Worm (Caenorhabditis elegans) whole organism, L4 larva: Measurements from ENCODE around the gene T19B10.5.
A peak's percentile ranks its signal among the peaks of the same experiment; 100 is the strongest.

Source experiments
- D1046.2 ChIP-seq: fragments of 200-800 bp; sonication (Bioruptor generic); IDR thresholded peaks from 2 replicates; pipeline ENCODE4 v1.3.6; 2022; ENCODE audit warnings: missing genetic modification characterization, missing compliant biosample characterization
- F26F4.8 ChIP-seq: fragments of 200-800 bp; sonication (Bioruptor generic); conservative IDR thresholded peaks from 2 replicates; pipeline ENCODE4 v1.3.6; 2022; ENCODE audit warnings: missing genetic modification characterization, missing compliant biosample characterization
- R02D3.7 ChIP-seq: fragments of 150-350 bp; sonication (generic microtip); optimal IDR thresholded peaks from 3 replicates; lab custom pipeline; 2014; ENCODE audit warnings: missing biosample characterization, missing genetic modification characterization
- T26A8.4 ChIP-seq: fragments of 200-800 bp; sonication (Bioruptor generic); IDR thresholded peaks from 2 replicates; pipeline ENCODE4 v1.3.6; 2022; ENCODE audit warnings: missing genetic modification characterization, missing compliant biosample characterization
- Y105C5A.15 ChIP-seq: fragments of 200-800 bp; sonication (Bioruptor generic); IDR thresholded peaks from 2 replicates; pipeline ENCODE4 v1.3.6; 2022; ENCODE audit warnings: missing genetic modification characterization, missing compliant biosample characterization
- ZK546.5 ChIP-seq, 2 experiments: sonication (generic microtip); optimal IDR thresholded peaks; 2 replicates each; lab custom pipeline; 2017; ENCODE audit warnings: missing biosample characterization in 2 of 2, missing genetic modification characterization in 2 of 2
- ama-1 ChIP-seq: fragments of 150-350 bp; optimal IDR thresholded peaks from 2 replicates; lab custom pipeline; 2014; ENCODE audit warnings: inconsistent platforms, mixed read lengths
- attf-4 ChIP-seq: sonication (generic microtip); optimal IDR thresholded peaks from 3 replicates; lab custom pipeline; 2017; ENCODE audit warnings: missing biosample characterization, missing genetic modification characterization
- ceh-44 ChIP-seq: fragments of 200-800 bp; sonication (Bioruptor generic); IDR thresholded peaks from 2 replicates; pipeline ENCODE4 v1.3.6; 2022; ENCODE audit warnings: missing genetic modification reagents, missing genetic modification characterization, missing compliant biosample characterization
- ceh-62 ChIP-seq: sonication (generic microtip); optimal IDR thresholded peaks from 2 replicates; lab custom pipeline; 2017; ENCODE audit warnings: missing biosample characterization, missing genetic modification characterization
- ceh-82 ChIP-seq: sonication (generic microtip); optimal IDR thresholded peaks from 2 replicates; lab custom pipeline; 2017; ENCODE audit warnings: missing biosample characterization, missing genetic modification characterization
- ces-1 ChIP-seq: fragments of 150-350 bp; sonication (generic microtip); optimal IDR thresholded peaks from 4 replicates; lab custom pipeline; 2014; ENCODE audit warnings: missing biosample characterization, missing genetic modification reagents, missing genetic modification characterization
- ctbp-1 ChIP-seq: fragments of 200-800 bp; sonication (Bioruptor generic); IDR thresholded peaks from 2 replicates; pipeline ENCODE4 v1.3.6; 2022; ENCODE audit warnings: missing genetic modification reagents, missing genetic modification characterization, missing compliant biosample characterization
- dmd-8 ChIP-seq: fragments of 200-800 bp; sonication (Bioruptor generic); IDR thresholded peaks from 2 replicates; pipeline ENCODE4 v1.3.6; 2022; ENCODE audit warnings: missing genetic modification characterization, missing compliant biosample characterization
- egl-43 ChIP-seq: fragments of 200-800 bp; sonication (Bioruptor generic); IDR thresholded peaks from 2 replicates; pipeline ENCODE4 v1.3.6; 2022; ENCODE audit warnings: missing genetic modification reagents, missing genetic modification characterization, missing compliant biosample characterization
- hif-1 ChIP-seq, 2 experiments: sonication (generic microtip); optimal IDR thresholded peaks; 2 replicates each; lab custom pipeline; 2016 to 2017; ENCODE audit warnings: missing compliant biosample characterization in 2 of 2, missing genetic modification characterization in 2 of 2, missing genetic modification reagents in 2 of 2, missing genotype in 2 of 2, mild to moderate bottlenecking in 1 of 2
- lim-7 ChIP-seq: fragments of 200-800 bp; sonication (Bioruptor generic); IDR thresholded peaks from 2 replicates; pipeline ENCODE4 v1.3.6; 2022; ENCODE audit warnings: missing genetic modification characterization, missing compliant biosample characterization
- lin-13 ChIP-seq: fragments of 150-350 bp; optimal IDR thresholded peaks from 2 replicates; lab custom pipeline; 2014; ENCODE audit warnings: missing biosample characterization, missing genetic modification reagents, missing genetic modification characterization
- lin-15B ChIP-seq: fragments of 150-350 bp; sonication (generic microtip); optimal IDR thresholded peaks from 3 replicates; lab custom pipeline; 2014; ENCODE audit warnings: missing biosample characterization, missing genetic modification characterization
- lin-29 ChIP-seq: fragments of 200-800 bp; sonication (Bioruptor generic); IDR thresholded peaks from 2 replicates; pipeline ENCODE4 v1.3.6; 2022; ENCODE audit warnings: missing genetic modification reagents, missing genetic modification characterization, missing compliant biosample characterization
- lin-39 ChIP-seq: fragments of 150-350 bp; optimal IDR thresholded peaks from 2 replicates; lab custom pipeline; 2014; ENCODE audit warnings: missing biosample characterization, missing genetic modification reagents, missing genetic modification characterization
- lir-3 ChIP-seq: sonication (generic microtip); optimal IDR thresholded peaks from 2 replicates; lab custom pipeline; 2016; ENCODE audit warnings: mild to moderate bottlenecking, missing genetic modification characterization, missing compliant biosample characterization
- madf-9 ChIP-seq: fragments of 200-800 bp; sonication (Bioruptor generic); conservative IDR thresholded peaks from 2 replicates; pipeline ENCODE4 v1.3.6; 2022; ENCODE audit warnings: missing genetic modification reagents, missing genetic modification characterization, missing compliant biosample characterization
- nhr-102 ChIP-seq: sonication (generic microtip); optimal IDR thresholded peaks from 2 replicates; lab custom pipeline; 2016; ENCODE audit warnings: mild to moderate bottlenecking, missing genetic modification characterization, moderate library complexity, missing compliant biosample characterization
- nhr-237 ChIP-seq: sonication (generic microtip); optimal IDR thresholded peaks from 2 replicates; lab custom pipeline; 2017; ENCODE audit warnings: missing biosample characterization, missing genetic modification characterization
- nhr-28 ChIP-seq: fragments of 150-350 bp; optimal IDR thresholded peaks from 2 replicates; lab custom pipeline; 2014; ENCODE audit warnings: missing biosample characterization, missing genetic modification characterization
- pha-4 ChIP-seq, 2 experiments: fragments of 150-350 bp in 1 of 2; fragments of 200-800 bp in 1 of 2; sonication (Bioruptor generic) in 1 of 2; IDR thresholded peaks in 1 of 2; optimal IDR thresholded peaks in 1 of 2; 2 replicates each; pipeline versions ENCODE4 v1.3.6 to Lab custom; 2014 to 2022; ENCODE audit warnings: missing genetic modification characterization in 2 of 2, missing genetic modification reagents in 2 of 2, missing biosample characterization in 1 of 2, missing compliant biosample characterization in 1 of 2
- saeg-2 ChIP-seq: fragments of 200-800 bp; sonication (Bioruptor generic); IDR thresholded peaks from 2 replicates; pipeline ENCODE4 v1.3.6; 2022; ENCODE audit warnings: missing genetic modification reagents, missing genetic modification characterization, missing compliant biosample characterization
- sdz-12 ChIP-seq: fragments of 200-800 bp; sonication (Bioruptor generic); optimal IDR thresholded peaks from 2 replicates; lab custom pipeline; 2018; ENCODE audit warnings: mild to moderate bottlenecking, missing genetic modification characterization, missing compliant biosample characterization
- set-16 ChIP-seq: fragments of 200-800 bp; sonication (Bioruptor generic); IDR thresholded peaks from 2 replicates; pipeline ENCODE4 v1.3.6; 2022; ENCODE audit warnings: missing genetic modification reagents, missing genetic modification characterization, missing compliant biosample characterization
- skn-1 ChIP-seq: fragments of 150-350 bp; optimal IDR thresholded peaks from 2 replicates; lab custom pipeline; 2014; ENCODE audit warnings: missing biosample characterization, missing genetic modification characterization
- snpc-1.2 ChIP-seq: fragments of 200-800 bp; sonication (Bioruptor generic); IDR thresholded peaks from 2 replicates; pipeline ENCODE4 v1.3.6; 2022; ENCODE audit warnings: missing genetic modification reagents, missing genetic modification characterization, missing compliant biosample characterization
- spr-1 ChIP-seq: sonication (generic microtip); optimal IDR thresholded peaks from 2 replicates; lab custom pipeline; 2016; ENCODE audit warnings: mild to moderate bottlenecking, missing genetic modification characterization, missing compliant biosample characterization
- spr-3 ChIP-seq: fragments of 200-800 bp; sonication (Bioruptor generic); optimal IDR thresholded peaks from 2 replicates; lab custom pipeline; 2018; ENCODE audit warnings: mild to moderate bottlenecking, missing genetic modification characterization, missing compliant biosample characterization
- tag-97 ChIP-seq: fragments of 200-800 bp; sonication (Bioruptor generic); IDR thresholded peaks from 2 replicates; pipeline ENCODE4 v1.3.6; 2022; ENCODE audit warnings: missing genetic modification characterization, missing compliant biosample characterization
- tra-1 ChIP-seq: fragments of 200-800 bp; sonication (Bioruptor generic); IDR thresholded peaks from 2 replicates; pipeline ENCODE4 v1.3.6; 2022; ENCODE audit warnings: missing genetic modification reagents, missing genetic modification characterization, missing compliant biosample characterization
- unc-39 ChIP-seq: sonication (generic microtip); optimal IDR thresholded peaks from 2 replicates; lab custom pipeline; 2017; ENCODE audit warnings: missing biosample characterization, missing genetic modification characterization
- vab-7 ChIP-seq: fragments of 200-800 bp; sonication (Bioruptor generic); IDR thresholded peaks from 2 replicates; pipeline ENCODE4 v1.3.6; 2022; ENCODE audit warnings: missing genetic modification reagents, missing genetic modification characterization, missing compliant biosample characterization
- zag-1 ChIP-seq: fragments of 150-350 bp; optimal IDR thresholded peaks from 2 replicates; lab custom pipeline; 2014; ENCODE audit warnings: missing biosample characterization, missing genetic modification characterization
- zfp-2 ChIP-seq: sonication (generic microtip); optimal IDR thresholded peaks from 2 replicates; lab custom pipeline; 2016; ENCODE audit warnings: mild to moderate bottlenecking, missing genetic modification characterization, missing compliant biosample characterization
- ztf-11 ChIP-seq: fragments of 150-350 bp; optimal IDR thresholded peaks from 2 replicates; lab custom pipeline; 2014; ENCODE audit warnings: missing biosample characterization, missing genetic modification characterization

T19B10.5 gene

DNA sequence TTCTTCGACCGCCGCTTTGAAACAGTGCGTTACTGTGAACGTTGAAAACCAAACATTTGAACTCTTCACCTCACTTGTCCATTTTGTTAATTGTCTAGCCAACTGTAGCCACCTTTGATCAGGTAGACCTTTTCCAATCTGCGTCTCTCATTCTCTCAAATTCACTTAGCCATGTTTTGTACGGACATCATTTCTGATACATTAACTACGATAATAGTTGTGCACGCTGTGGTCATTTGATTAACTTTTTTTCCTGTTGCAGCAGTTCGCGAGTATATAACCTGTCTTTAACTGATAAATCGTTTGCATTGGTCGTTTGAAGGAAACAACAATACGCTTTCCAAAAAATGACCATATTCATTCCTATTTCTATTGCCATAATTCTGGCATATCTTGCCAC, 17.1 kb upstream of the T19B10.5 start, which contains the start of gene cyp-29A2 (continued):
- TF ChIP-seq saeg-2 (GFP tag; lab: Robert Waterston, UW) (no peak), lin-13 (no peak), sdz-12 (GFP tag; lab: Kevin White, UChicago) (no peak), T26A8.4 (no peak), ceh-62 (tag; lab: Kevin White, UChicago) (no peak), nhr-237 (tag; lab: Kevin White, UChicago) (no peak), set-16 (no peak), spr-1 (no peak), ces-1 (GFP tag; lab: Kevin White, UChicago) (no peak), lin-15B (tag; lab: Kevin White, UChicago) (no peak), spr-3 (GFP tag; lab: Kevin White, UChicago) (no peak), tra-1 (no peak), madf-9 (GFP tag; lab: Robert Waterston, UW) (no peak), lim-7 (no peak), nhr-102 (tag; lab: Kevin White, UChicago) (no peak), ceh-44 (GFP tag; lab: Robert Waterston, UW) (no peak), skn-1 (tag; lab: Kevin White, UChicago) (no peak), lir-3 (tag; lab: Kevin White, UChicago) (no peak), attf-4 (no peak), lin-39 (tag; lab: Kevin White, UChicago) (no peak), hif-1 (tag; optimal IDR thresholded peaks at IDR 0.05; lab: Kevin White, UChicago) (no peak), Y105C5A.15 (no peak), egl-43 (GFP tag; lab: Robert Waterston, UW) (no peak), zag-1 (tag; lab: Kevin White, UChicago) (no peak), ctbp-1 (GFP tag; lab: Robert Waterston, UW) (no peak), D1046.2 (GFP tag; lab: Robert Waterston, UW) (no peak), ceh-82 (tag; lab: Kevin White, UChicago) (no peak), pha-4 (GFP tag; IDR thresholded peaks at IDR 0.05; lab: Robert Waterston, UW) (no peak), pha-4 (tag; optimal IDR thresholded peaks at IDR 0.05; lab: Kevin White, UChicago) (no peak), vab-7 (GFP tag; lab: Robert Waterston, UW) (no peak), tag-97 (GFP tag; lab: Robert Waterston, UW) (no peak), ztf-11 (no peak)

DNA sequence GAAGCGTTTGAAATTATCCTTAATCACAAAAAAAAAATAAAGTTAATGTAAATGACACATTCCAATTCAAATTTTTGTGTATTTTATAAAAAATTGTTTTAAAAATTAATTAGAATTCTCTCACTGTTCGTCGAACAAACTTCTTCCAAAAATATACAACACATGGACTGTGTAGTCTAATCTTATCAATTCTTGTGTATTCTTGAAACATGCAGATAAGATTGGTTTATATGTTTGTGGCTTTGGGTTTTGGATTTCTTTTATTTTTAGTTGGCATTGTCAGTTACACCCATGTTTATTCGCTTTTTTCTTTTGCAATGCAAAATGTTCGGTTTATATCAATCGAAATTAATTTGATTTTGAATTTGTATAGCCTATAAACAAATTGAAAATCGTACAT, 14.0 kb upstream of the T19B10.5 start:
- TF ChIP-seq R02D3.7 (tag; lab: Kevin White, UChicago) (no peak), F26F4.8 (GFP tag; lab: Robert Waterston, UW) (no peak), zfp-2 (no peak), nhr-28 (tag; lab: Kevin White, UChicago) (peak; percentile 54)

DNA sequence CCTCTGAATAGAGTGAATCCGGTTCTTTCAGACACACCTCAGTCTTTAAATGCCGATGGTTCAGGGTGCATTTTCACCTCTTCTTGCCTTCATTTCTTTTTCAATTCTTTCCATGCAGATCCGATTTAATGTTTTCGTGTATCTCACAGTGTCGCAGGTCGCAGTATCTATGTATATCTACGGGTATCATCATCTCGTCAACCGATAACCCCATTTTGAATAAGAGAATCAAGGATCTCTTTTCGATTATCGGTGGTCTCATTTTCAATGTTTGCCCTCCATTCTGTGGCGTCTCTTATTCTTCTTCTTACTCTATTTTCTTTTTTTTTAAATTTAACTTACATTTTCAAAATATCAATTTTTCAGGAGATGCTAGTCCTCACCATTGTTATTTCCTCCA, 13.5 kb upstream of the T19B10.5 start, which contains the start of gene T19B10.2:
TSS of gene T19B10.2 (plus strand) at position 367 of the 400 bp plus-strand sequence.
- TF ChIP-seq lin-29 (GFP tag; lab: Robert Waterston, UW) (no peak), snpc-1.2 (no peak), unc-39 (tag; lab: Kevin White, UChicago) (no peak), ZK546.5 (tag; optimal IDR thresholded peaks at IDR 0.05; lab: Kevin White, UChicago) (no peak), dmd-8 (no peak), ama-1 (lab: Kevin White, UChicago) (no peak), lir-3 (tag; lab: Kevin White, UChicago) (no peak), set-16 (no peak)
